Worm (Caenorhabditis elegans): ENCODE measurements around the gene ztf-14.

Gene ztf-14

ce11 chrX:14500422-14501058 lies 4.7 kb downstream of the ztf-14 start:
- TF ChIP-seq lin-39 (tag; optimal IDR thresholded peaks at IDR 0.05) (peak; percentile 58), nhr-28 (tag; optimal IDR thresholded peaks at IDR 0.05) (no peak), nhr-19 (GFP tag; conservative IDR thresholded peaks at IDR 0.05) (peak; percentile 7; the same call in 1 of the 2 replicates), swsn-7 (tag; optimal IDR thresholded peaks at IDR 0.05) (no peak), snu-23 (GFP tag; optimal IDR thresholded peaks at IDR 0.05) (peak; percentile 35), blmp-1 (tag; optimal IDR thresholded peaks at IDR 0.05) (peak; percentile 76), grh-1 (GFP tag; IDR thresholded peaks at IDR 0.05) (peak; percentile 96), nhr-85 (tag) (peak; percentile 98), aly-2 (tag; optimal IDR thresholded peaks at IDR 0.05) (no peak), nhr-71 (tag; optimal IDR thresholded peaks at IDR 0.05) (peak; percentile 69), lin-35 (GFP tag; optimal IDR thresholded peaks at IDR 0.05) (peak; percentile 8 to 31), irx-1 (tag; optimal IDR thresholded peaks at IDR 0.05) (peak; percentile 54), F16B12.6 (tag; optimal IDR thresholded peaks at IDR 0.05) (no peak), ceh-90 (tag; optimal IDR thresholded peaks at IDR 0.05) (no peak), pax-3 (tag; optimal IDR thresholded peaks at IDR 0.05) (peak; percentile 23), nhr-76 (tag; optimal IDR thresholded peaks at IDR 0.05) (no peak), sox-4 (tag; optimal IDR thresholded peaks at IDR 0.05) (no peak), unc-98 (GFP tag; IDR thresholded peaks at IDR 0.05) (no peak), lsy-2 (tag; optimal IDR thresholded peaks at IDR 0.05) (peak in 1 of 2 experiments; percentile 10), isw-1 (GFP tag; IDR thresholded peaks at IDR 0.05) (no peak), elt-2 (tag; optimal IDR thresholded peaks at IDR 0.05) (peak; percentile 95), nhr-77 (tag; optimal IDR thresholded peaks at IDR 0.05) (no peak), elt-3 (tag; optimal IDR thresholded peaks at IDR 0.05) (peak in 4 of 6 experiments; percentile 8 to 39 (median 14)), nhr-84 (tag; optimal IDR thresholded peaks at IDR 0.05) (no peak), rnt-1 (tag; optimal IDR thresholded peaks at IDR 0.05) (peak; percentile 46), nhr-12 (tag; optimal IDR thresholded peaks at IDR 0.05) (no peak), mef-2 (tag; optimal IDR thresholded peaks at IDR 0.05) (no peak), egl-27 (tag; optimal IDR thresholded peaks at IDR 0.05) (no peak), lin-13 (GFP tag; optimal IDR thresholded peaks at IDR 0.05) (no peak), C16A3.4 (tag; optimal IDR thresholded peaks at IDR 0.05) (no peak), tbx-2 (tag; optimal IDR thresholded peaks at IDR 0.05) (no peak), nhr-90 (tag; optimal IDR thresholded peaks at IDR 0.05; ENCODE audit: poor library complexity) (peak; percentile 54), lin-14 (GFP tag; optimal IDR thresholded peaks at IDR 0.05) (peak; percentile 70), hpl-2 (GFP tag; optimal IDR thresholded peaks at IDR 0.05) (no peak), efl-3 (GFP tag; optimal IDR thresholded peaks at IDR 0.05) (peak; percentile 62), xbp-1 (tag; optimal IDR thresholded peaks at IDR 0.05) (no peak), ceh-8 (GFP tag; optimal IDR thresholded peaks at IDR 0.05) (no peak), nhr-20 (tag; optimal IDR thresholded peaks at IDR 0.05) (peak; percentile 72), snpc-4 (tag; optimal IDR thresholded peaks at IDR 0.05) (no peak), nhr-47 (tag; optimal IDR thresholded peaks at IDR 0.05) (peak; percentile 45), ama-1 (optimal IDR thresholded peaks at IDR 0.05) (no peak), fkh-10 (GFP tag; optimal IDR thresholded peaks at IDR 0.05) (no peak)

- TF ChIP-seq nhr-47 (tag; optimal IDR thresholded peaks at IDR 0.05) (peak; percentile 63), lsy-2 (tag; optimal IDR thresholded peaks at IDR 0.05) (peak; percentile 46 to 48), snu-23 (GFP tag; optimal IDR thresholded peaks at IDR 0.05) (peak; percentile 71), fos-1 (tag; optimal IDR thresholded peaks at IDR 0.05) (peak; percentile 21), irx-1 (tag; optimal IDR thresholded peaks at IDR 0.05) (peak; percentile 69), nhr-90 (tag; optimal IDR thresholded peaks at IDR 0.05; ENCODE audit: poor library complexity) (peak; percentile 86), lin-14 (GFP tag; optimal IDR thresholded peaks at IDR 0.05) (peak; percentile 76), lin-39 (tag; optimal IDR thresholded peaks at IDR 0.05) (no peak), rnt-1 (tag; optimal IDR thresholded peaks at IDR 0.05) (peak; percentile 10), mab-9 (GFP tag; IDR thresholded peaks at IDR 0.05) (0 out of 2 replicates have a peak, but pooled peaks have one; percentile 17), efl-1 (optimal IDR thresholded peaks at IDR 0.05) (peak in 1 of 2 experiments; percentile 12), efl-1 (GFP tag; optimal IDR thresholded peaks at IDR 0.05 in 1 of 2) (peak in 1 of 2 experiments; percentile 67), skn-1 (tag; optimal IDR thresholded peaks at IDR 0.05) (no peak), vab-15 (tag; optimal IDR thresholded peaks at IDR 0.05) (no peak), fkh-8 (tag; optimal IDR thresholded peaks at IDR 0.05) (no peak), grh-1 (GFP tag; IDR thresholded peaks at IDR 0.05) (peak; percentile 71), lin-35 (GFP tag; optimal IDR thresholded peaks at IDR 0.05) (peak in 1 of 2 experiments; percentile 83), jun-1 (tag; optimal IDR thresholded peaks at IDR 0.05) (peak; percentile 28), pqm-1 (tag; optimal IDR thresholded peaks at IDR 0.05) (peak; percentile 28), lir-3 (tag; optimal IDR thresholded peaks at IDR 0.05; ENCODE audit: poor library complexity) (peak; percentile 20)
These were observed 6.3 kb downstream of the ztf-14 start for ce11 chrX:14502116-14502587.

Data from whole organism, L1 larva.